Fruit fly (Drosophila melanogaster): ENCODE measurements around the gene CG7914.

Gene CG7914

DNA sequence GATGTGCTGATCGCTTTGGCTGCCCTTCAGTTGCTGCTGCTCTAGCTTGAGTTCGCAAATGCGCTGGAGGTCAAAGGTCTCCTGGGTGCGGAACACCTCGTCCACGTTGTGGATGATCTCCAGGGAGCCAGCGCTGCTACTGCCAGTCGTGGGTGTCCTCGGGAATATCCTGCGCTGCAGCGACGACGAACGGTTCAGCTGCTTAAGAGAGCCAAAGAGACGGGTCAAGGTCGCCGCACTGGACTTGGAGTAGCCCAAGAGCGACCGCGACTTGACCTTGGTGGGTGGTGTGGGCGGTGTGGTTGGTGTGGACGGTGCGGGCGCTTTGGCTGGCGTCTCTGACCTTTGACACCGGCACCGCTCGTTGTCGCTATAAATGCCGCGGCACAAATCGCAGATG lies 39.0 kb downstream of the CG7914 start:
- TF ChIP-seq CG8159 (tag; optimal IDR thresholded peaks at IDR 0.05) = no peak
- TF ChIP-seq CG17806 (tag; optimal IDR thresholded peaks at IDR 0.05) = no peak
- TF ChIP-seq CG4496 (GFP tag; IDR thresholded peaks at IDR 0.05) = no peak
- TF ChIP-seq CG10348 (GFP tag; IDR thresholded peaks at IDR 0.05) = no peak
- no peak for TF ChIP-seq fd96Ca (GFP tag; IDR thresholded peaks at IDR 0.05)
- no peak for TF ChIP-seq CG32121 (GFP tag; IDR thresholded peaks at IDR 0.05)
- no peak for TF ChIP-seq CG14655 (GFP tag; optimal IDR thresholded peaks at IDR 0.05)
- TF ChIP-seq CG8301 (tag; optimal IDR thresholded peaks at IDR 0.05) = no peak
- no peak for TF ChIP-seq CG13204 (GFP tag; optimal IDR thresholded peaks at IDR 0.05)
- no peak for TF ChIP-seq Ets98B (GFP tag; IDR thresholded peaks at IDR 0.05)
- no peak for TF ChIP-seq Snoo (tag; optimal IDR thresholded peaks at IDR 0.05)
- TF ChIP-seq gl (tag; optimal IDR thresholded peaks at IDR 0.05) = no peak
- TF ChIP-seq rn (GFP tag; IDR thresholded peaks at IDR 0.05) = no peak
- TF ChIP-seq Pif1A (GFP tag; optimal IDR thresholded peaks at IDR 0.05) = no peak
- no peak for TF ChIP-seq D1 (tag; optimal IDR thresholded peaks at IDR 0.05)
- no peak for TF ChIP-seq CG9948 (tag; optimal IDR thresholded peaks at IDR 0.05)
- no peak for TF ChIP-seq CG12605 (GFP tag; IDR thresholded peaks at IDR 0.05)
- no peak for TF ChIP-seq CG34367 (tag; optimal IDR thresholded peaks at IDR 0.05)

DNA sequence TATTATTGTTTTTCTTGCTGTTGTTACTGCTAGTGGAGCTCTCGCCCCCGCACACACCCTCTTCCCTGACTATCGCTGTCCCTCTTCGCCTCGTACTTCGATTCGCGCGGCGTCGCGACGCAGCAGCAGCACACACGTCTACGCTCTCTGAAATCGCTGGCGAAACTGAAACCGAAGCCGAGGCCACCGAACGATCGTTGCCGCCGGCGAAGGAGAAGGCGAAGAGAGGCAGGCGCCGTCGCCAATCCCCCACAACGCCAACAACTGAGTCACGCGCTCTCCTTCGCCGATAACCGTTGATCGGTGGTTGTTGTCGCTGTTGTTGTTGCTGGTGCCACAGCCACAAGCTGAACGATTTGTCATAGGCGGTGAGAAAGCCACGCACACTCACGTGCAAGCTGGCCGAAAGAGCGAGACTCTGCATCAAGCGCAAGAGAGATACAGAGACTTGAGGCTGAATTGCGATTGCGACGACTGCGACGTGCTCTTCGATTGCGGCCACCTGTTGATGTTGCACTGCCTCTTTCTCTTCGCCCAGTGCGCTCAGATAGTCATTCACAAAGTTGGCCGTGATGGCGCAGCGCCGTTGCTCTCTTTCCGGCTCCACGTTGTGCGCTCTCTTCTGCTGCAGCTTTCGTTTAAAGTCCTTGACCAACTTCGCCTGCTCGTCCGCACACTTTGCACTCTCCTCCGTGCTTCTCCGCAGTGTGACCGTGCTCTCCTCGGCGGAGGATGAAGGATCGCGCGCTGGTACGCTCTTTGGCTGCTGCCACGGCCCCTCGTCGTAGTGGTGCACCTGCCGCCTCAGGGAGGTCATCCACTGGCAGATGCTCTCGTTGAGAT lies 39.7 kb downstream of the CG7914 start:
- TF ChIP-seq CG8301 (tag; optimal IDR thresholded peaks at IDR 0.05) = no peak
- TF ChIP-seq fd96Ca (GFP tag; IDR thresholded peaks at IDR 0.05) = peak; percentile 56; the same call in 2 of the 3 replicates
- TF ChIP-seq CG34367 (tag; optimal IDR thresholded peaks at IDR 0.05) = no peak
- TF ChIP-seq EcR (GFP tag; optimal IDR thresholded peaks at IDR 0.05) = peak; percentile 82
- no peak for TF ChIP-seq CG9948 (tag; optimal IDR thresholded peaks at IDR 0.05)
- no peak for TF ChIP-seq rn (GFP tag; IDR thresholded peaks at IDR 0.05)
- no peak for TF ChIP-seq CG8159 (tag; optimal IDR thresholded peaks at IDR 0.05)
- peak; percentile 50 for TF ChIP-seq CG32121 (GFP tag; IDR thresholded peaks at IDR 0.05)
- no peak for TF ChIP-seq CG14655 (GFP tag; optimal IDR thresholded peaks at IDR 0.05)
- TF ChIP-seq Ets98B (GFP tag; IDR thresholded peaks at IDR 0.05) = peak; percentile 46; the same call in 1 of the 2 replicates
- TF ChIP-seq CG15710 (tag; optimal IDR thresholded peaks at IDR 0.05) = no peak
- 0 out of 2 replicates have a peak, but pooled peaks have one; percentile 17 for TF ChIP-seq CG12605 (GFP tag; IDR thresholded peaks at IDR 0.05)
- no peak for TF ChIP-seq CG17806 (tag; optimal IDR thresholded peaks at IDR 0.05)
- TF ChIP-seq Snoo (tag; optimal IDR thresholded peaks at IDR 0.05) = no peak
- TF ChIP-seq CG10348 (GFP tag; IDR thresholded peaks at IDR 0.05) = no peak
- no peak for TF ChIP-seq D1 (tag; optimal IDR thresholded peaks at IDR 0.05)
- TF ChIP-seq Pif1B (GFP tag; optimal IDR thresholded peaks at IDR 0.05) = peak; percentile 49
- TF ChIP-seq CG4496 (GFP tag; IDR thresholded peaks at IDR 0.05) = peak; percentile 64
- peak; percentile 6 for TF ChIP-seq gl (tag; optimal IDR thresholded peaks at IDR 0.05)
- TF ChIP-seq Pif1A (GFP tag; optimal IDR thresholded peaks at IDR 0.05) = no peak
- TF ChIP-seq CG13204 (GFP tag; optimal IDR thresholded peaks at IDR 0.05) = peak; percentile 79

DNA sequence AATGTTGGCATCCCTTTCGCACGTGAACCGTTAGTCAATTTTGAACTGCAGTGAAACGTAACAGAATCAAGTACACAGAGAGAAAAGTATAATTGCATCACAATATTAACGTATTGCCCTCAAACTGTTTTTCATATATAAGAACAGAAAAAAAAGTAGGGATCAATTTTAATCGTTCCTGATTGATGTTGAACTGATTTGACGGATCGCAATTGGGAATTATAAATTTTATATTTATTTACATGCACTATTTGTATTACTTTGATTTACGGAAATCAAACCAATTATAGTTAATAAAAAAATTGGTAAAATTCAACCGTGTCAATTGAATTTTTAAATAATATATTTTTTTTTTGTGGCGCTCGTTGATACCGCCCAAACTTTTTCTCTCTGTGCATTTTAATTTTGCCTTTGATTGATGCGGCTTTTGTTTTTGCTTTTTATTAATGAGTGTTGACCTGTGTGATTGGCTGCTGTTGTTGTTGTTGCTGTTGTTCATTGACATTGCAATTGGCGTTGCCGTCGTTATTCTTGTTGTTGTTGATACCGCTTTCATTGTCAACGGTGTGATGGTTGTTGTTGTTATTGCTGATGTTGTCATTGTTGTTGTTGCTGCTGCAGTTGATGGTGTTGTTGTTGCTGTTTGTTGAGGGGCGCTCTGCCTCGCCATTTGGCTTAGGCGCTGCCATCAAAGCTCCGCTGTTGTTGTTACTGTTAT lies 40.5 kb downstream of the CG7914 start:
- peak; percentile 42 for TF ChIP-seq Pif1B (GFP tag; optimal IDR thresholded peaks at IDR 0.05)
- peak; percentile 39 for TF ChIP-seq Pif1A (GFP tag; optimal IDR thresholded peaks at IDR 0.05)
- TF ChIP-seq CG14655 (GFP tag; optimal IDR thresholded peaks at IDR 0.05) = peak; percentile 70
- TF ChIP-seq fd96Ca (GFP tag; IDR thresholded peaks at IDR 0.05) = no peak
- peak; percentile 41; the same call in 1 of the 2 replicates for TF ChIP-seq CG32121 (GFP tag; IDR thresholded peaks at IDR 0.05)
- peak; percentile 47 for TF ChIP-seq CG34367 (tag; optimal IDR thresholded peaks at IDR 0.05)
- no peak for TF ChIP-seq EcR (GFP tag; optimal IDR thresholded peaks at IDR 0.05)
- TF ChIP-seq rn (GFP tag; IDR thresholded peaks at IDR 0.05) = no peak
- peak; percentile 73 for TF ChIP-seq CG9948 (tag; optimal IDR thresholded peaks at IDR 0.05)
- no peak for TF ChIP-seq CG12605 (GFP tag; IDR thresholded peaks at IDR 0.05)
- peak; percentile 41 for TF ChIP-seq CG8301 (tag; optimal IDR thresholded peaks at IDR 0.05)
- peak; percentile 75 for TF ChIP-seq CG8159 (tag; optimal IDR thresholded peaks at IDR 0.05)
- no peak for TF ChIP-seq gl (tag; optimal IDR thresholded peaks at IDR 0.05)
- peak; percentile 5 for TF ChIP-seq D1 (tag; optimal IDR thresholded peaks at IDR 0.05)
- TF ChIP-seq Snoo (tag; optimal IDR thresholded peaks at IDR 0.05) = peak; percentile 79
- peak; percentile 69 for TF ChIP-seq CG17806 (tag; optimal IDR thresholded peaks at IDR 0.05)
- TF ChIP-seq CG4496 (GFP tag; IDR thresholded peaks at IDR 0.05) = peak; percentile 49; the same call in 1 of the 3 replicates
- TF ChIP-seq CG13204 (GFP tag; optimal IDR thresholded peaks at IDR 0.05) = no peak
- TF ChIP-seq CG10348 (GFP tag; IDR thresholded peaks at IDR 0.05) = 0 out of 2 replicates have a peak, but pooled peaks have one; percentile 22
- TF ChIP-seq CG15710 (tag; optimal IDR thresholded peaks at IDR 0.05) = peak; percentile 68
- no peak for TF ChIP-seq Ets98B (GFP tag; IDR thresholded peaks at IDR 0.05)

DNA sequence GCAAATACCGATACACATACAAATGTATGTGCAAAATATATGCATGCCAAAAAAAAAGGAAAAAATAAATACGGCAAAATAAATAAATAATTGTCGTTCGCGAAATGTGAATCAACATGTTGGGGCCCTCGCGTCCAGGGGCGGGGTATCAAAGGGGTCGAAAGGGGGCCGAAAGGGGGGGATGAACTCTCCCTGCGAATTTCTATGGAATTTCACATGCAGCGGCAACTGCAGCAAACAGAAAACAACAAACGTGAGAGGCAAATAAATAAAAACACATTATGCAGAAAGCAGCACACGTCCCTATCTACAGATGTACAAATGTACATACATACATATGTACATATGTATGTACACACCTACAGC lies 43.8 kb downstream of the CG7914 start:
- no peak for TF ChIP-seq CG12605 (GFP tag; IDR thresholded peaks at IDR 0.05)
- no peak for TF ChIP-seq Pif1B (GFP tag; optimal IDR thresholded peaks at IDR 0.05)
- TF ChIP-seq CG4496 (GFP tag; IDR thresholded peaks at IDR 0.05) = no peak
- no peak for TF ChIP-seq CG14655 (GFP tag; optimal IDR thresholded peaks at IDR 0.05)
- TF ChIP-seq CG8159 (tag; optimal IDR thresholded peaks at IDR 0.05) = no peak
- no peak for TF ChIP-seq gl (tag; optimal IDR thresholded peaks at IDR 0.05)
- TF ChIP-seq CG32121 (GFP tag; IDR thresholded peaks at IDR 0.05) = no peak
- no peak for TF ChIP-seq CG34367 (tag; optimal IDR thresholded peaks at IDR 0.05)
- TF ChIP-seq rn (GFP tag; IDR thresholded peaks at IDR 0.05) = no peak
- TF ChIP-seq CG8301 (tag; optimal IDR thresholded peaks at IDR 0.05) = no peak
- no peak for TF ChIP-seq CG13204 (GFP tag; optimal IDR thresholded peaks at IDR 0.05)
- no peak for TF ChIP-seq Pif1A (GFP tag; optimal IDR thresholded peaks at IDR 0.05)
- TF ChIP-seq Snoo (tag; optimal IDR thresholded peaks at IDR 0.05) = no peak
- no peak for TF ChIP-seq EcR (GFP tag; optimal IDR thresholded peaks at IDR 0.05)
